Worm (Caenorhabditis elegans): ENCODE measurements around the gene lin-13.

The lin-13 gene

ce11 chrIII:7711908-7712359, 2.6 kb upstream of the lin-13 start, which contains the start of gene C03B8.3:
TSS of gene C03B8.3 (plus strand) at chrIII:7712309.
- TF ChIP-seq pros-1 (tag; optimal IDR thresholded peaks at IDR 0.05), result no peak
- no peak for TF ChIP-seq pat-9 (tag; optimal IDR thresholded peaks at IDR 0.05)
- no peak for TF ChIP-seq fax-1 (tag; optimal IDR thresholded peaks at IDR 0.05)
- TF ChIP-seq eyg-1 (tag; optimal IDR thresholded peaks at IDR 0.05), result no peak
- TF ChIP-seq tbx-7 (tag; optimal IDR thresholded peaks at IDR 0.05), result no peak
- TF ChIP-seq sox-2 (GFP tag; IDR thresholded peaks at IDR 0.05), result no peak

- TF ChIP-seq pha-2 (tag; optimal IDR thresholded peaks at IDR 0.05) (no peak), unc-55 (GFP tag; optimal IDR thresholded peaks at IDR 0.05) (no peak), C08G9.2 (tag; optimal IDR thresholded peaks at IDR 0.05) (no peak), ref-2 (tag; optimal IDR thresholded peaks at IDR 0.05) (no peak), nfya-1 (tag; optimal IDR thresholded peaks at IDR 0.05) (no peak), pros-1 (tag; optimal IDR thresholded peaks at IDR 0.05) (no peak), ceh-45 (GFP tag; IDR thresholded peaks at IDR 0.05) (no peak), sox-2 (GFP tag; IDR thresholded peaks at IDR 0.05) (no peak), lin-11 (tag; optimal IDR thresholded peaks at IDR 0.05) (no peak), ama-1 (optimal IDR thresholded peaks at IDR 0.05) (no peak), Y22D7AL.16 (tag; optimal IDR thresholded peaks at IDR 0.05) (no peak), hlh-8 (tag; optimal IDR thresholded peaks at IDR 0.05) (no peak), hlh-6 (tag; optimal IDR thresholded peaks at IDR 0.05) (no peak), dve-1 (tag; optimal IDR thresholded peaks at IDR 0.05) (no peak), eyg-1 (tag; optimal IDR thresholded peaks at IDR 0.05) (no peak), ceh-18 (tag; optimal IDR thresholded peaks at IDR 0.05) (no peak), sox-4 (tag; optimal IDR thresholded peaks at IDR 0.05) (no peak)
Observed at ce11 chrIII:7711495-7711894, 2.2 kb upstream of the lin-13 start.

- TF ChIP-seq che-1 (tag; optimal IDR thresholded peaks at IDR 0.05) (no peak), K02D7.2 (tag; optimal IDR thresholded peaks at IDR 0.05) (no peak), fkh-10 (GFP tag; optimal IDR thresholded peaks at IDR 0.05) (no peak), pat-9 (tag; optimal IDR thresholded peaks at IDR 0.05) (no peak), dve-1 (tag; optimal IDR thresholded peaks at IDR 0.05) (no peak), fax-1 (tag; optimal IDR thresholded peaks at IDR 0.05) (no peak), unc-86 (tag; optimal IDR thresholded peaks at IDR 0.05) (no peak), sox-4 (tag; optimal IDR thresholded peaks at IDR 0.05) (peak; percentile 18), ceh-34 (tag; optimal IDR thresholded peaks at IDR 0.05) (peak; percentile 43), pag-3 (tag; optimal IDR thresholded peaks at IDR 0.05; ENCODE audit: borderline replicate concordance) (no peak), Y22D7AL.16 (tag; optimal IDR thresholded peaks at IDR 0.05) (no peak), npax-4 (tag; optimal IDR thresholded peaks at IDR 0.05) (no peak), zip-5 (tag; optimal IDR thresholded peaks at IDR 0.05) (no peak), lim-6 (tag; optimal IDR thresholded peaks at IDR 0.05) (no peak), eyg-1 (tag; optimal IDR thresholded peaks at IDR 0.05) (no peak), tbx-7 (tag; optimal IDR thresholded peaks at IDR 0.05) (no peak), C38D4.7 (GFP tag; optimal IDR thresholded peaks at IDR 0.05) (no peak), mec-3 (tag; optimal IDR thresholded peaks at IDR 0.05; ENCODE audit: borderline replicate concordance) (no peak), odd-2 (tag; optimal IDR thresholded peaks at IDR 0.05) (no peak), ceh-2 (tag; optimal IDR thresholded peaks at IDR 0.05) (peak; percentile 30), ceh-14 (tag; optimal IDR thresholded peaks at IDR 0.05) (peak; percentile 36), ztf-16 (tag; optimal IDR thresholded peaks at IDR 0.05) (no peak), T23F11.4 (GFP tag; optimal IDR thresholded peaks at IDR 0.05) (no peak), hlh-30 (tag; optimal IDR thresholded peaks at IDR 0.05; ENCODE audit: insufficient read depth) (no peak), ceh-18 (tag; optimal IDR thresholded peaks at IDR 0.05) (peak; percentile 28), ceh-9 (tag; optimal IDR thresholded peaks at IDR 0.05) (no peak), fkh-6 (tag; optimal IDR thresholded peaks at IDR 0.05) (no peak), dmd-4 (tag; optimal IDR thresholded peaks at IDR 0.05; ENCODE audit: borderline replicate concordance) (no peak), rnt-1 (tag; optimal IDR thresholded peaks at IDR 0.05) (peak; percentile 68), pros-1 (tag; optimal IDR thresholded peaks at IDR 0.05) (peak; percentile 48), hlh-15 (tag; optimal IDR thresholded peaks at IDR 0.05) (no peak), lin-11 (tag; optimal IDR thresholded peaks at IDR 0.05) (no peak), pqm-1 (tag; optimal IDR thresholded peaks at IDR 0.05) (no peak), ceh-45 (GFP tag; IDR thresholded peaks at IDR 0.05) (no peak; the same call in 1 of the 2 replicates), unc-3 (GFP tag; conservative IDR thresholded peaks at IDR 0.05) (no peak), unc-3 (tag; optimal IDR thresholded peaks at IDR 0.05) (no peak), gmeb-2 (tag; optimal IDR thresholded peaks at IDR 0.05) (no peak), hlh-13 (GFP tag; optimal IDR thresholded peaks at IDR 0.05) (no peak), pha-4 (tag; optimal IDR thresholded peaks at IDR 0.05) (no peak)
Observed at ce11 chrIII:7710943-7711342, 1.7 kb upstream of the lin-13 start.
